Fruit fly (Drosophila melanogaster) Kc167 (cell line): ENCODE results near the gene Rev1.

Experiments used
- Myc ChIP-seq: fragments of >200 bp; optimal IDR thresholded peaks from 2 replicates; lab custom pipeline; 2017; ENCODE audit warnings: missing external identifiers
- Sin3A ChIP-seq: fragments of >200 bp; optimal IDR thresholded peaks from 2 replicates; lab custom pipeline; 2018; ENCODE audit warnings: missing external identifiers
- psq ChIP-seq: fragments of >200 bp; optimal IDR thresholded peaks from 2 replicates; lab custom pipeline; 2017; ENCODE audit warnings: missing external identifiers

DNA sequence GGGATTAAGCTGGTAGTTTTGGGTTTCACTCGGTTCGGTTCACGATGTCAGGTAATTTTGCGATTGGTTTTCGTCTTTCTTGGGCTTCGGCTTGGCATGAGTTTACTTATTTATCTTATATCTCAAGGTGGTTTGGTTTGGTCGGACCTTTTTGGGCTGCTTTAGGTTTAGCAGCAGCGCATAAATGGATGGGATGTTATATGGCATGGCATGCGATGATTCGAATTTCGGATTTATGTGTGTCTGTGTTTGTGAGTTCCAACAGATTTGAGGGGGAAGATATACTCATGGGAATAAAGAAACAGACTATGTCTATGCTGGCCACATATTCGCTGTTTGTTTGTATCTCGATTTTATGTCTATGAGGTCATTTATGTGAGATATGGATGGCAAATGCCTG is 43.6 kb downstream of the Rev1 start:
- no peak for TF ChIP-seq psq
- no peak for TF ChIP-seq Sin3A (lab: Kevin White, UChicago)
- TF ChIP-seq Myc, result no peak
